Worm (Caenorhabditis elegans) whole organism, young adult: Measurements from ENCODE around the gene T07F12.4.

ENCODE experiments used
- F10E7.11 ChIP-seq: sonication (generic microtip); optimal IDR thresholded peaks from 2 replicates; lab custom pipeline; 2017; ENCODE audit warnings: mild to moderate bottlenecking, missing genetic modification characterization, moderate library complexity, missing compliant biosample characterization
- F37B4.10 ChIP-seq: fragments of 200-800 bp; sonication (Bioruptor generic); IDR thresholded peaks from 2 replicates; pipeline ENCODE4 v1.3.6; 2022; ENCODE audit warnings: missing genetic modification characterization, missing compliant biosample characterization
- F52B5.7 ChIP-seq: sonication (generic microtip); optimal IDR thresholded peaks from 2 replicates; lab custom pipeline; 2016; ENCODE audit warnings: mild to moderate bottlenecking, missing genetic modification characterization, missing compliant biosample characterization
- F57C9.4 ChIP-seq: sonication (generic microtip); optimal IDR thresholded peaks from 2 replicates; lab custom pipeline; 2017; ENCODE audit warnings: mild to moderate bottlenecking, missing genetic modification characterization, missing compliant biosample characterization
- T07F8.4 ChIP-seq: sonication (generic microtip); optimal IDR thresholded peaks from 2 replicates; lab custom pipeline; 2016; ENCODE audit warnings: mild to moderate bottlenecking, missing genetic modification characterization, moderate library complexity, missing compliant biosample characterization
- Y53G8AR.9 ChIP-seq: fragments of 200-800 bp; sonication (Bioruptor generic); conservative IDR thresholded peaks from 2 replicates; pipeline ENCODE4 v1.3.6; 2022; ENCODE audit warnings: missing genetic modification reagents, missing genetic modification characterization, missing compliant biosample characterization
- Y95B8A.8 ChIP-seq: fragments of 200-800 bp; sonication (Bioruptor generic); IDR thresholded peaks from 2 replicates; pipeline ENCODE4 v1.3.6; 2022; ENCODE audit warnings: missing genetic modification reagents, missing genetic modification characterization, missing compliant biosample characterization
- attf-3 ChIP-seq: fragments of 200-800 bp; sonication (Bioruptor generic); conservative IDR thresholded peaks from 2 replicates; pipeline ENCODE4 v1.3.6; 2022; ENCODE audit warnings: missing genetic modification reagents, missing genetic modification characterization, missing compliant biosample characterization
- attf-6 ChIP-seq: fragments of 200-800 bp; sonication (Bioruptor generic); IDR thresholded peaks from 2 replicates; pipeline ENCODE4 v1.3.6; 2022; ENCODE audit warnings: missing genetic modification reagents, missing genetic modification characterization, missing compliant biosample characterization
- bed-2 ChIP-seq: fragments of 200-800 bp; sonication (Bioruptor generic); IDR thresholded peaks from 2 replicates; pipeline ENCODE4 v1.3.6; 2022; ENCODE audit warnings: missing genetic modification reagents, missing genetic modification characterization, missing compliant biosample characterization
- cebp-2 ChIP-seq: fragments of 200-800 bp; sonication (Bioruptor generic); IDR thresholded peaks from 2 replicates; pipeline ENCODE4 v1.3.6; 2022; ENCODE audit warnings: missing genetic modification characterization, missing compliant biosample characterization
- ceh-27 ChIP-seq: fragments of 200-800 bp; sonication (Bioruptor generic); optimal IDR thresholded peaks from 2 replicates; lab custom pipeline; 2018; ENCODE audit warnings: mild to moderate bottlenecking, missing genetic modification characterization, moderate library complexity, missing compliant biosample characterization
- ceh-40 ChIP-seq: fragments of 200-800 bp; sonication (Bioruptor generic); IDR thresholded peaks from 2 replicates; pipeline ENCODE4 v1.3.6; 2022; ENCODE audit warnings: missing genetic modification characterization, missing compliant biosample characterization
- ceh-79 ChIP-seq: sonication (generic microtip); optimal IDR thresholded peaks from 2 replicates; lab custom pipeline; 2017; ENCODE audit warnings: mild to moderate bottlenecking, missing genetic modification characterization, missing compliant biosample characterization
- chd-7 ChIP-seq: sonication (generic microtip); optimal IDR thresholded peaks from 2 replicates; lab custom pipeline; 2016; ENCODE audit warnings: mild to moderate bottlenecking, missing genetic modification characterization, moderate library complexity, missing compliant biosample characterization
- die-1 ChIP-seq: sonication (generic microtip); optimal IDR thresholded peaks from 2 replicates; lab custom pipeline; 2016; ENCODE audit warnings: missing genotype, mild to moderate bottlenecking, missing genetic modification characterization, missing compliant biosample characterization
- dox-1 ChIP-seq: fragments of 200-800 bp; sonication (Bioruptor generic); IDR thresholded peaks from 2 replicates; pipeline ENCODE4 v1.3.6; 2022; ENCODE audit warnings: missing genetic modification reagents, missing genetic modification characterization, missing compliant biosample characterization
- dpff-1 ChIP-seq: sonication (generic microtip); optimal IDR thresholded peaks from 2 replicates; lab custom pipeline; 2017; ENCODE audit warnings: mild to moderate bottlenecking, missing genetic modification characterization, missing compliant biosample characterization
- him-1 ChIP-seq: sonication (generic microtip); optimal IDR thresholded peaks from 2 replicates; lab custom pipeline; 2016; ENCODE audit warnings: missing genotype, missing genetic modification reagents, missing genetic modification characterization, missing compliant biosample characterization
- hlh-26 ChIP-seq: fragments of 200-800 bp; sonication (Bioruptor generic); conservative IDR thresholded peaks from 2 replicates; pipeline ENCODE4 v1.3.6; 2022; ENCODE audit warnings: missing genetic modification reagents, missing genetic modification characterization, missing compliant biosample characterization
- hmg-1.2 ChIP-seq: fragments of 200-800 bp; sonication (Bioruptor generic); IDR thresholded peaks from 2 replicates; pipeline ENCODE4 v1.3.6; 2022; ENCODE audit warnings: missing genetic modification reagents, missing genetic modification characterization, missing compliant biosample characterization
- lag-1 ChIP-seq: fragments of 200-800 bp; sonication (Bioruptor generic); IDR thresholded peaks from 2 replicates; pipeline ENCODE4 v1.3.6; 2022; ENCODE audit warnings: missing genetic modification reagents, missing genetic modification characterization, missing compliant biosample characterization
- lin-35 ChIP-seq, 3 experiments: fragments of 150-350 bp in 2 of 3; sonication (generic microtip) in 1 of 3; optimal IDR thresholded peaks; 2 replicates each; lab custom pipeline; 2014 to 2018; ENCODE audit warnings: missing biosample characterization in 3 of 3, missing genetic modification characterization in 3 of 3, missing genetic modification reagents in 3 of 3
- lin-40 ChIP-seq: sonication (generic microtip); optimal IDR thresholded peaks from 2 replicates; lab custom pipeline; 2016; ENCODE audit warnings: missing genetic modification characterization, mild to moderate bottlenecking, missing compliant biosample characterization, missing genotype, missing genetic modification reagents
- madf-6 ChIP-seq: fragments of 200-800 bp; sonication (Bioruptor generic); IDR thresholded peaks from 2 replicates; pipeline ENCODE4 v1.3.6; 2022; ENCODE audit warnings: missing genetic modification reagents, missing genetic modification characterization, missing compliant biosample characterization
- madf-8 ChIP-seq: fragments of 200-800 bp; sonication (Bioruptor generic); conservative IDR thresholded peaks from 2 replicates; pipeline ENCODE4 v1.3.6; 2022; ENCODE audit warnings: missing genetic modification reagents, missing genetic modification characterization, missing compliant biosample characterization
- nfya-1 ChIP-seq: sonication (generic microtip); optimal IDR thresholded peaks from 2 replicates; lab custom pipeline; 2017; ENCODE audit warnings: antibody characterized with exemption, missing compliant biosample characterization, missing genetic modification characterization, borderline replicate concordance; ENCODE audit not compliant: insufficient read depth
- nhr-120 ChIP-seq: fragments of 200-800 bp; sonication (Bioruptor generic); IDR thresholded peaks from 2 replicates; pipeline ENCODE4 v1.3.6; 2022; ENCODE audit warnings: missing genetic modification characterization, missing compliant biosample characterization
- nhr-27 ChIP-seq: fragments of 200-800 bp; sonication (Bioruptor generic); optimal IDR thresholded peaks from 2 replicates; lab custom pipeline; 2018; ENCODE audit warnings: mild to moderate bottlenecking, missing genetic modification characterization, moderate library complexity, missing compliant biosample characterization
- snpc-1.3 ChIP-seq: sonication (generic microtip); optimal IDR thresholded peaks from 2 replicates; lab custom pipeline; 2017; ENCODE audit warnings: missing genetic modification characterization, mild to moderate bottlenecking, missing compliant biosample characterization, antibody characterized with exemption, moderate library complexity, missing genotype, missing genetic modification reagents; ENCODE audit not compliant: insufficient read depth
- tbp1 ChIP-seq: fragments of 200-800 bp; sonication (Bioruptor generic); optimal IDR thresholded peaks from 2 replicates; lab custom pipeline; 2018; ENCODE audit warnings: mild to moderate bottlenecking, missing genetic modification characterization, missing compliant biosample characterization
- unc-130 ChIP-seq: sonication (generic microtip); optimal IDR thresholded peaks from 2 replicates; lab custom pipeline; 2016; ENCODE audit warnings: missing genetic modification reagents, missing genetic modification characterization, missing compliant biosample characterization
- zfh-2 ChIP-seq: fragments of 200-800 bp; sonication (Bioruptor generic); conservative IDR thresholded peaks from 2 replicates; pipeline ENCODE4 v1.3.6; 2022; ENCODE audit warnings: missing genetic modification reagents, missing genetic modification characterization, missing compliant biosample characterization
- ztf-26 ChIP-seq: sonication (generic microtip); optimal IDR thresholded peaks from 2 replicates; lab custom pipeline; 2017; ENCODE audit warnings: missing genetic modification characterization, missing compliant biosample characterization

T07F12.4 gene

ce11 chrX:4899623-4900022 is 991 bp downstream of the T07F12.4 start (continued):
- no peak for TF ChIP-seq T07F8.4 (tag; lab: Kevin White, UChicago)
- TF ChIP-seq nfya-1 (tag; lab: Kevin White, UChicago): no peak
- TF ChIP-seq bed-2 (GFP tag; lab: Robert Waterston, UW): no peak
- no peak for TF ChIP-seq F57C9.4 (tag; lab: Kevin White, UChicago)
- TF ChIP-seq die-1 (tag; lab: Kevin White, UChicago): no peak
- TF ChIP-seq Y95B8A.8 (GFP tag; lab: Robert Waterston, UW): no peak
- TF ChIP-seq nhr-27: no peak
- TF ChIP-seq attf-3 (GFP tag; lab: Robert Waterston, UW): no peak
- TF ChIP-seq nhr-120 (GFP tag; lab: Robert Waterston, UW): no peak

DNA sequence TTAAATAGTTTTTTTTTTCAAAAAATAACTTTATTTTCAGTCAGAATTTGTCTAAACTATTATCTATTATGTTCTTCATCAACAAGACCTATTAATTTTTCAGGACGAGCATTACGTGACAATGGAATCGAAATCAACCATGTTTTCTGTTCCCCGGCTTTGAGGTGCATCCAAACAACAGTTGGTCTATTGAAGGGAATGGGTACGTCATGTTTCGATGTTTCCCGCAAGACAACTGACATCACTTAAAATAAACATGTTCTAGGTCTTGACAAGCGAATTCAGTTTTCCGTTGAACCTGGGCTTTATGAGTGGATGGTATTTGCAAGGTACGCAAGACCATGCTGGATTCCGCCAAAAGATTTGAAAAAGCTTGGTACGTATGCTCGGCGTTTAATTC is 5.4 kb downstream of the T07F12.4 start:
- 0 out of 2 replicates have a peak, but pooled peaks have one; percentile 42 for TF ChIP-seq cebp-2 (GFP tag; lab: Robert Waterston, UW)
- no peak for TF ChIP-seq dpff-1
- TF ChIP-seq, all 124 proteins: peak for 1

DNA sequence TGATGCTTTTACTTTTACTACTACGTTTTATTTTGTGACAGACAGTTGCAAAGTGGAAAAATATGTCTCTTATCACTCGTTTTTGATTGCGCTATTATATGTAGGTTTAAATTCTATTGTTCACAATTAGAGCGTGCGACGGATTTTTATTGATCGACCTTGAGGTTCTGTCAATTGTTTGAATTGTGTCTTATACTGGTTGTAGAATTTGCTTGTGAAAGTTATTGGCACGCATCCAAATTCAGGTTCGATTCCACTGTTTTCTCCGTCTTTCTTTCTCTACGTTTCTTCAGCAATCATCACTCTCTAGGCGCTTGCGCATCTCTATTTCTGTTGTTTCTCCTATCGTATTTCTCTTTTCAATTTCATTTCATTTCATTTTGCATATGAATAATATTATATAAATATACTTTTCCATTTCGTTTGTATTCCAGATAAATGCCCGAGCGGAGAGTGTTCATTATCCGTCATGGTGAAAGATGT is 7.0 kb downstream of the T07F12.4 start, which contains the start of gene T07F12.1:
T07F12.1 (plus strand) TSS at position 433 of the 483 bp plus-strand sequence.
- no peak for TF ChIP-seq ztf-26 (tag; lab: Kevin White, UChicago)
- peak; percentile 75; the same call in 1 of the 2 replicates for TF ChIP-seq hmg-1.2 (GFP tag; lab: Robert Waterston, UW)

DNA sequence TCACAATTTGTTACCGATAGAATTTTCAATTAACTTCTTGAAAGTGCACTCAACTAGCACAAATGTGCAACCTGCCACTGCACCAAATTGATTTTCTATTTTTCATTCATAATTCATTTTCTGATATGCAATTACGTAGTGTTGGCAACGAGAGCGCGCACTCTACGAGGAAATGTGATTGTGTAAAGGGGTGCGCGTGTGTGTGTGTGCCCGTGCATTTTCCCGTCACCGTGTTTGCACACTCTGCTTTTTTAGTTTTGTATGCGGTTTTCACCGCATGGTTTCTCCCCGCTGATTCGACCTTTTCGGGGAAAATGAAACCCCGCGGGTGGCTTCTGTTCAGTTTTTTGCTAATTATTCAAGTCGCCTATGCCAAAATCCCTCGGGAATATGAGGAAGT is 10.5 kb downstream of the T07F12.4 start, which contains the start of gene T07F12.2:
T07F12.2 (plus strand) TSS at position 87 of the 400 bp plus-strand sequence.
- TF ChIP-seq snpc-1.3 (no peak), him-1 (tag; lab: Kevin White, UChicago) (no peak), attf-3 (GFP tag; lab: Robert Waterston, UW) (no peak), lin-40 (tag; lab: Kevin White, UChicago) (peak; percentile 17), unc-130 (no peak), F52B5.7 (no peak), ztf-26 (tag; lab: Kevin White, UChicago) (no peak), Y53G8AR.9 (GFP tag; lab: Robert Waterston, UW) (no peak), dox-1 (GFP tag; lab: Robert Waterston, UW) (0 out of 2 replicates have a peak, but pooled peaks have one; percentile 36), ceh-40 (GFP tag; lab: Robert Waterston, UW) (no peak), chd-7 (tag; lab: Kevin White, UChicago) (no peak), F10E7.11 (tag; lab: Kevin White, UChicago) (no peak), madf-6 (no peak), hlh-26 (GFP tag; lab: Robert Waterston, UW) (no peak)
- TF ChIP-seq, all 124 proteins: peak for 2

ce11 chrX:4885651-4886050 is 15.0 kb downstream of the T07F12.4 start, which contains the start of gene arrd-23:
TSS of gene arrd-23 (plus strand) at chrX:4885951.
- TF ChIP-seq tbp1 (GFP tag; lab: Kevin White, UChicago) (no peak), lin-35 (GFP tag; optimal IDR thresholded peaks at IDR 0.05; lab: Kevin White, UChicago) (no peak), die-1 (tag; lab: Kevin White, UChicago) (no peak), ceh-27 (no peak), F37B4.10 (GFP tag; lab: Robert Waterston, UW) (no peak), hlh-26 (GFP tag; lab: Robert Waterston, UW) (no peak), cebp-2 (GFP tag; lab: Robert Waterston, UW) (no peak), unc-130 (no peak), F10E7.11 (tag; lab: Kevin White, UChicago) (no peak), nhr-27 (no peak), nhr-120 (GFP tag; lab: Robert Waterston, UW) (no peak), zfh-2 (GFP tag; lab: Robert Waterston, UW) (no peak), ceh-79 (tag; lab: Kevin White, UChicago) (no peak), lag-1 (GFP tag; lab: Robert Waterston, UW) (no peak), attf-6 (no peak), madf-8 (GFP tag; lab: Robert Waterston, UW) (no peak)
